Worm (Caenorhabditis elegans) whole organism, early embryonic: Measurements from ENCODE around the gene Y45F10C.1.

ENCODE experiments used
- ama-1 ChIP-seq: fragments of 150-350 bp; optimal IDR thresholded peaks from 2 replicates; lab custom pipeline; 2014
- ceh-36 ChIP-seq: sonication (generic microtip); optimal IDR thresholded peaks from 2 replicates; lab custom pipeline; 2016; ENCODE audit warnings: missing genetic modification characterization, inconsistent platforms, missing compliant biosample characterization
- ets-7 ChIP-seq: sonication (generic microtip); optimal IDR thresholded peaks from 2 replicates; lab custom pipeline; 2016; ENCODE audit warnings: missing genotype, missing genetic modification characterization, missing compliant biosample characterization
- flt-1 ChIP-seq: fragments of 200-800 bp; sonication (Bioruptor generic); IDR thresholded peaks from 2 replicates; pipeline ENCODE4 v1.3.6; 2022; ENCODE audit warnings: missing genetic modification characterization, missing compliant biosample characterization
- scrt-1 ChIP-seq: fragments of 200-800 bp; sonication (Bioruptor generic); IDR thresholded peaks from 2 replicates; pipeline ENCODE4 v1.3.6; 2022; ENCODE audit warnings: missing genetic modification characterization, missing compliant biosample characterization
- tbx-37 ChIP-seq: fragments of 200-800 bp; sonication (Bioruptor generic); conservative IDR thresholded peaks from 2 replicates; pipeline ENCODE4 v1.3.6; 2022; ENCODE audit warnings: missing genetic modification reagents, missing genetic modification characterization, missing compliant biosample characterization

DNA sequence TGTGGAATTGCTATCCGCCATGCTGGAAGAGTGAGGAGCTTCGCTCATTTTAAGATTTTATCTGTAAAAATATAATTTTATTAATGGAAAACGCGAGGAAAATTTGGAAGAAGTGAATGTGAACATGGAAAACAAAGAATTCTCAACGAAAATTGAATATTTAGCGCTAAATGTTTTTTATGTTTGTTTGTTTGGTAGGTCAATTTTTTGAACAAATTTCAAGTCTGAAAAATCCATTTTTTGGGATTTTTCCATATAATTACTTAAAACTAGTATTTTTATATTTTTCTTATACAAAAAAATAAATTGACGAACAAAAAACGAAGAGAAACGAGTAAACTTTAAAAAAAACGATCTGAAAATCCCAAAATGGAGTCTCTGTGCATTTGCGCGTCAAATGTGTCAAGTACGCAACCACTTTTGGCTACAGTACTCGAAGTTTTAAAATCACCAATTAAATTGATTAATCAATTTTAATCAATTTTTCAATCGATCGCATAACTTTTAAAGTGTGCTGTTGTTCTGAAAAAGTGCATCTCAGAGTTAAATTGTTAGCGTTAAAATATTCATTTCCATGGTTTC, 7.6 kb upstream of the Y45F10C.1 start, which contains the start of gene fbxa-215:
- TF ChIP-seq ets-7 (tag; lab: Kevin White, UChicago) (no peak), ceh-36 (no peak), ama-1 (no peak), flt-1 (no peak), scrt-1 (GFP tag; lab: Robert Waterston, UW) (no peak), tbx-37 (GFP tag; lab: Robert Waterston, UW) (no peak)
